Fruit fly (Drosophila melanogaster): ENCODE results near the gene CG7810.

CG7810 gene

dm6 chr2L:8274127-8274526, 36.9 kb downstream of the CG7810 start:
- no peak for TF ChIP-seq Pif1A (GFP tag; optimal IDR thresholded peaks at IDR 0.05)
- no peak for TF ChIP-seq CG17806 (tag; optimal IDR thresholded peaks at IDR 0.05)

- TF ChIP-seq CG10348 (GFP tag; IDR thresholded peaks at IDR 0.05) (no peak), gl (tag; optimal IDR thresholded peaks at IDR 0.05) (no peak), CG9948 (tag; optimal IDR thresholded peaks at IDR 0.05) (peak; percentile 71), Pif1B (GFP tag; optimal IDR thresholded peaks at IDR 0.05) (peak; percentile 67), CG15710 (tag; optimal IDR thresholded peaks at IDR 0.05) (peak; percentile 57), fd96Ca (GFP tag; IDR thresholded peaks at IDR 0.05) (peak; percentile 83; the same call in 2 of the 3 replicates), CG4496 (GFP tag; IDR thresholded peaks at IDR 0.05) (peak; percentile 88), rn (GFP tag; IDR thresholded peaks at IDR 0.05) (0 out of 2 replicates have a peak, but pooled peaks have one; percentile 6), CG8159 (tag; optimal IDR thresholded peaks at IDR 0.05) (peak; percentile 60), Pif1A (GFP tag; optimal IDR thresholded peaks at IDR 0.05) (peak; percentile 71), D1 (tag; optimal IDR thresholded peaks at IDR 0.05) (peak; percentile 4), Snoo (tag; optimal IDR thresholded peaks at IDR 0.05) (no peak), CG13204 (GFP tag; optimal IDR thresholded peaks at IDR 0.05) (no peak), Ets98B (GFP tag; IDR thresholded peaks at IDR 0.05) (peak; percentile 83), EcR (GFP tag; optimal IDR thresholded peaks at IDR 0.05) (no peak), CG8301 (tag; optimal IDR thresholded peaks at IDR 0.05) (peak; percentile 77), CG17806 (tag; optimal IDR thresholded peaks at IDR 0.05) (peak; percentile 70), CG12605 (GFP tag; IDR thresholded peaks at IDR 0.05) (peak; percentile 73), CG34367 (tag; optimal IDR thresholded peaks at IDR 0.05) (peak; percentile 57), CG32121 (GFP tag; IDR thresholded peaks at IDR 0.05) (peak; percentile 78), CG14655 (GFP tag; optimal IDR thresholded peaks at IDR 0.05) (peak; percentile 79)
Measured at dm6 chr2L:8270916-8271315, 40.1 kb downstream of the CG7810 start.

DNA sequence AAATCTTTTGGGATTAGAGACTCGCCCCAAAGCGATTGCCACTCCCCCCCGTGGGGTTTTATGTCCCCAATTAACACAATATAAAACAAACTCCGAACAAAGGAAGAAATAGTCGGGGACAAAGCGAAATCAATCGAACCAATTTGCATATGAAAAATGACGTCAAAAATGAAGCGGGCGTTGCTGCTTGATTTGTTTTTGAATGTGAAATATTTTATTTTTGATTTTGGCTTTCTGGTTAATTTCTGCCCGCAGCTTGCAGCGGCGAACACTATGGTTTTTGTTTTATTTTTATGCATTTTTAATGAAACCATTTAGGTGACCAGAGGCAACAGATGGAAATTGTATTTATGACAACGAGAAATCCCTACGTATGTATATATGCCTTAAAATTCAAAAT, 42.3 kb downstream of the CG7810 start:
- TF ChIP-seq Pif1A (GFP tag; optimal IDR thresholded peaks at IDR 0.05) (no peak), EcR (GFP tag; optimal IDR thresholded peaks at IDR 0.05) (no peak), D1 (tag; optimal IDR thresholded peaks at IDR 0.05) (no peak), CG12605 (GFP tag; IDR thresholded peaks at IDR 0.05) (no peak), CG8159 (tag; optimal IDR thresholded peaks at IDR 0.05) (no peak), CG15710 (tag; optimal IDR thresholded peaks at IDR 0.05) (no peak), CG32121 (GFP tag; IDR thresholded peaks at IDR 0.05) (no peak), CG8301 (tag; optimal IDR thresholded peaks at IDR 0.05) (no peak), Ets98B (GFP tag; IDR thresholded peaks at IDR 0.05) (no peak), rn (GFP tag; IDR thresholded peaks at IDR 0.05) (no peak), CG17806 (tag; optimal IDR thresholded peaks at IDR 0.05) (no peak), CG9948 (tag; optimal IDR thresholded peaks at IDR 0.05) (no peak), CG14655 (GFP tag; optimal IDR thresholded peaks at IDR 0.05) (no peak)

DNA sequence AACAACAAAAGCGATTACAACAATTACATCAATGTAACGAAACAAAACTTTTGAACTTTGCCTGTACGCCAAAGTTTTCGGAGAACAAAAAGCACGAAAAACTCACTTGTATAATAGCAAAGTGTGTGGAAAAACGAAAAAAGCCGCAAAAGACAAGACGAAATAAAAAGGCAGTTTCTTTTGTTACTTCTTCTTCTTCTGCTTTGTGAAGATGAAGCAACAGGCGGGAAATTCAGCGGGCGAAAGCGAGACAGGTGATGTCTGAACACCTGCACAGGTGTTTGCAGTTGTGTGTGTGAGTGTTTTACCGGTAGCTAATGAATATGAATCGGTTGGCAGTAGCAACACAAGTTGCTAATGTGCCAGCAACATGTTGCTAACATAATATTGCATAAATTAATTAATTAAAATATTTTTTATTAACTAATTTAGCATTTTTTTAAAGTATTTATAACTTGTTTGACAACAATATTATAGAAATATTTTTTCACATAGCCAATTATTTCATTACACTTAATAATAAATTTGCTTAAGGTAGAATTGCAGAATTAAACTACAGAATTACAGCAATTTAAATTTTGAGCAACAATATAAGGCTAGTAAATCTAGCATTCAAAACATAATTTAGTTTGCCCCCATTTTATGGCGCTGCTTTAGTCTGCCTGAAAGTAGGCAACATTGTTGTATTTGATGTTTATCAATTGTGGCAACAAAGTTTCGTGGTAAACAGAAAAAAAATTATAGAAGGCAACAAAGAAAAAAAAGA, 44.1 kb downstream of the CG7810 start:
- peak; percentile 50; the same call in 1 of the 2 replicates for TF ChIP-seq CG12605 (GFP tag; IDR thresholded peaks at IDR 0.05)
- TF ChIP-seq fd96Ca (GFP tag; IDR thresholded peaks at IDR 0.05) = no peak; the same call in 2 of the 3 replicates
- no peak for TF ChIP-seq CG15710 (tag; optimal IDR thresholded peaks at IDR 0.05)
- no peak for TF ChIP-seq Ets98B (GFP tag; IDR thresholded peaks at IDR 0.05)

DNA sequence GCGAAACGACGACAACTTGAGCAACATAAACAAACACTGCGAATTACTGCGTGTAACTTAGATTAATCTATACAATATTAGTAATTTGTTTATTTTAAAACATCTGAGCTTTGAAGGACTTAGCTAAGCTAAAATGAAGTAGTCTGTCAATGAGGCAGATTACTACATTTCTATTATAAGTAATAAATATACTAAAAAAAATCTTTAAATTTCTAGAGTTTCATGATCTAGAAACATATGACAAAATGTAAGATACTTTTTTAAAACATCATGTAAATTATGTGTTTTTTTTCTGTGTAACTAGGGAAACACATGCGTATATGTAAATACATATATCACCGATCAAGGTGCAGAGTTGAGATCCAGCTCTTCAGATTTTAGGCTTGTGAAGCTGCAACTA, 44.9 kb downstream of the CG7810 start:
- TF ChIP-seq rn (GFP tag; IDR thresholded peaks at IDR 0.05) (0 out of 2 replicates have a peak, but pooled peaks have one; percentile 18), CG12605 (GFP tag; IDR thresholded peaks at IDR 0.05) (peak; percentile 77), CG32121 (GFP tag; IDR thresholded peaks at IDR 0.05) (peak; percentile 85), CG15710 (tag; optimal IDR thresholded peaks at IDR 0.05) (peak; percentile 89), CG8301 (tag; optimal IDR thresholded peaks at IDR 0.05) (peak; percentile 79), gl (tag; optimal IDR thresholded peaks at IDR 0.05) (peak; percentile 64), Snoo (tag; optimal IDR thresholded peaks at IDR 0.05) (peak; percentile 34), CG9948 (tag; optimal IDR thresholded peaks at IDR 0.05) (peak; percentile 80), CG8159 (tag; optimal IDR thresholded peaks at IDR 0.05) (peak; percentile 93), CG14655 (GFP tag; optimal IDR thresholded peaks at IDR 0.05) (peak; percentile 80), Pif1A (GFP tag; optimal IDR thresholded peaks at IDR 0.05) (peak; percentile 35), CG4496 (GFP tag; IDR thresholded peaks at IDR 0.05) (peak; percentile 83), CG13204 (GFP tag; optimal IDR thresholded peaks at IDR 0.05) (peak; percentile 51), Pif1B (GFP tag; optimal IDR thresholded peaks at IDR 0.05) (peak; percentile 32), D1 (tag; optimal IDR thresholded peaks at IDR 0.05) (peak; percentile 75), Ets98B (GFP tag; IDR thresholded peaks at IDR 0.05) (peak; percentile 78), EcR (GFP tag; optimal IDR thresholded peaks at IDR 0.05) (no peak), CG10348 (GFP tag; IDR thresholded peaks at IDR 0.05) (no peak), CG34367 (tag; optimal IDR thresholded peaks at IDR 0.05) (peak; percentile 70), fd96Ca (GFP tag; IDR thresholded peaks at IDR 0.05) (no peak), CG17806 (tag; optimal IDR thresholded peaks at IDR 0.05) (peak; percentile 90)
